Worm (Caenorhabditis elegans): ENCODE results near the gene cav-1.

DNA sequence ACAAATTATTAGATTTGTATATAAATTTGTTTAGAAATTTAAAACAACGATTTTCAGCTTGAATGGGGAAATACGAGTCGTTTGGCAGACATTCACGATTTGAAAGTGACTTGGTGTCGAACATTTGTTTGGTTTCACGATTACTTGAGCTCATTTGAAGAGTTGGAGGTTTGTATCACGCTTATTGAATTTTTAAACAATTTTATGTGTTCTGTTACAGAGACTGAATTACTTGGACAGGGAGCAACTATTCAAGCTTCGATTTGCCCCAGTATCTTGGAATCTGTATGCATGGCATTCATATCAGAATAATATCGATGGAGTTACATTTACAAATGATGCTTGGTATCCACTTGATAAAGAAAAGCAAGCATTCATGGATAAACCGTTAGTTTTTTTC lies 45.1 kb upstream of the cav-1 start:
- no peak for TF ChIP-seq him-1 (tag; optimal IDR thresholded peaks at IDR 0.05)
- no peak for TF ChIP-seq dao-5 (tag; optimal IDR thresholded peaks at IDR 0.05)
